Fruit fly (Drosophila melanogaster) whole organism, adult: ENCODE measurements around the gene CG17707.
A peak's percentile ranks its signal among the peaks of the same experiment; 100 is the strongest.

ENCODE experiments used
- CG11617 ChIP-seq: fragments of 200-800 bp; sonication (Bioruptor generic); optimal IDR thresholded peaks from 2 replicates; lab custom pipeline; 2017; ENCODE audit warnings: mild to moderate bottlenecking, missing biosample characterization, missing genetic modification reagents, missing genetic modification characterization
- CG12768 ChIP-seq: fragments of 200-800 bp; sonication (Bioruptor generic); optimal IDR thresholded peaks from 2 replicates; lab custom pipeline; 2017; ENCODE audit warnings: missing biosample characterization, missing genetic modification characterization, mild to moderate bottlenecking, moderate library complexity, missing genetic modification reagents
- CG14711 ChIP-seq: fragments of 200-800 bp; sonication (Bioruptor generic); optimal IDR thresholded peaks from 2 replicates; lab custom pipeline; 2018; ENCODE audit warnings: missing biosample characterization, mild to moderate bottlenecking, missing genetic modification characterization, moderate library complexity
- CG1620 ChIP-seq: fragments of 200-800 bp; sonication (Bioruptor generic); optimal IDR thresholded peaks from 2 replicates; lab custom pipeline; 2016; ENCODE audit warnings: missing biosample characterization, missing genetic modification characterization
- CG33017 ChIP-seq: fragments of 200-800 bp; sonication (Bioruptor generic); optimal IDR thresholded peaks from 2 replicates; lab custom pipeline; 2018; ENCODE audit warnings: missing biosample characterization, mild to moderate bottlenecking, missing genetic modification characterization, moderate library complexity
- CG5204 ChIP-seq: fragments of 200-800 bp; sonication (Bioruptor generic); optimal IDR thresholded peaks from 2 replicates; lab custom pipeline; 2016; ENCODE audit warnings: missing biosample characterization, missing genetic modification characterization
- CG7045 ChIP-seq: fragments of 200-800 bp; sonication (Bioruptor generic); optimal IDR thresholded peaks from 2 replicates; lab custom pipeline; 2017; ENCODE audit warnings: missing biosample characterization, mild to moderate bottlenecking, missing genetic modification characterization
- CG7101 ChIP-seq: fragments of 200-800 bp; sonication (Bioruptor generic); optimal IDR thresholded peaks from 2 replicates; lab custom pipeline; 2018; ENCODE audit warnings: missing biosample characterization, mild to moderate bottlenecking, missing genetic modification characterization, moderate library complexity
- Clk ChIP-seq: fragments of 200-800 bp; sonication (Bioruptor generic); optimal IDR thresholded peaks from 2 replicates; lab custom pipeline; 2017; ENCODE audit warnings: missing biosample characterization, missing genetic modification characterization
- Crg-1 ChIP-seq: fragments of 200-800 bp; sonication (Bioruptor generic); optimal IDR thresholded peaks from 2 replicates; lab custom pipeline; 2016; ENCODE audit warnings: missing biosample characterization, missing genetic modification characterization
- Hr96 ChIP-seq: fragments of 200-800 bp; sonication (Bioruptor generic); optimal IDR thresholded peaks from 2 replicates; lab custom pipeline; 2016; ENCODE audit warnings: missing biosample characterization, missing genetic modification characterization
- Mnt ChIP-seq: fragments of 200-800 bp; sonication (Bioruptor generic); optimal IDR thresholded peaks from 2 replicates; lab custom pipeline; 2016; ENCODE audit warnings: missing biosample characterization, mild to moderate bottlenecking, missing genetic modification characterization
- bab1 ChIP-seq: fragments of 200-800 bp; sonication (Bioruptor generic); optimal IDR thresholded peaks from 3 replicates; lab custom pipeline; 2019; ENCODE audit warnings: missing biosample characterization, mild to moderate bottlenecking, missing genetic modification characterization, moderate library complexity
- cic ChIP-seq: fragments of 200-800 bp; sonication (Bioruptor generic); optimal IDR thresholded peaks from 2 replicates; lab custom pipeline; 2017; ENCODE audit warnings: missing biosample characterization, mild to moderate bottlenecking, missing genetic modification characterization, moderate library complexity
- cnc ChIP-seq, 2 experiments: fragments of >200 bp; optimal IDR thresholded peaks; 2 replicates each; lab custom pipeline; 2017
- kay ChIP-seq: fragments of 200-800 bp; sonication (Bioruptor generic); peaks from one replicate; lab custom pipeline; 2016; ENCODE audit warnings: missing biosample characterization, missing genetic modification characterization, borderline replicate concordance
- ovo ChIP-seq: fragments of 200-800 bp; sonication (Bioruptor generic); optimal IDR thresholded peaks from 2 replicates; lab custom pipeline; 2016; ENCODE audit warnings: missing biosample characterization, missing genetic modification characterization
- pad ChIP-seq: fragments of 200-800 bp; sonication (Bioruptor generic); optimal IDR thresholded peaks from 3 replicates; lab custom pipeline; 2017; ENCODE audit warnings: missing biosample characterization, missing genetic modification characterization, mild to moderate bottlenecking, moderate library complexity, missing genetic modification reagents
- tj ChIP-seq: fragments of 200-800 bp; sonication (Bioruptor generic); optimal IDR thresholded peaks from 3 replicates; lab custom pipeline; 2017; ENCODE audit warnings: missing biosample characterization, mild to moderate bottlenecking, missing genetic modification characterization, moderate library complexity
- toe ChIP-seq: fragments of 200-800 bp; sonication (Bioruptor generic); optimal IDR thresholded peaks from 2 replicates; lab custom pipeline; 2016; ENCODE audit warnings: missing biosample characterization, missing genetic modification characterization

CG17707 gene

dm6 chrX:140018-140417 lies 8.2 kb downstream of the CG17707 start, which contains the start of gene tyn:
Gene tyn, plus strand, starts transcription at chrX:140318.
- TF ChIP-seq Hr96, result no peak
- TF ChIP-seq bab1 (GFP tag; lab: Kevin White, UChicago), result no peak
- TF ChIP-seq Mnt (GFP tag; lab: Kevin White, UChicago), result no peak

DNA sequence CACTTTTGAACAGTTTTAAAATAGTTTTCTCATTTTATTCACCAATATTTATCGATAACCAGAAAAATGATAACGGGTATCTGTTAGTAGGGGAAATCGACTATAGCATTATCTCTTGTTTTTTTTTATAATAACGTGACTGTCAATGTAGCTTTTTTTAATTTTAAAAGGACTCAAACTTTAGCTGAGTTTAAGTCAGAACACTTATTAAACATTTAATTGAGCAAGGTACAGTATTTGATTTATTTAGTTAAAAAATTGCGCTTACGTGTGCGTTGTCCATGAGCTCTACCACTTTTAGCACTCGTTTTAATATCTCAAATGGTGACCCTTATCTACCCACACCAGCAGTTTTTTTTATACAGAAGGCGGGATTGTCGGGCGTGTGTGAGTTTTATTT lies 17.7 kb downstream of the CG17707 start:
- TF ChIP-seq toe, result no peak
- no peak for TF ChIP-seq kay
- TF ChIP-seq tj (GFP tag; lab: Kevin White, UChicago), result peak; percentile 13
- peak; percentile 30 for TF ChIP-seq CG14711
- no peak for TF ChIP-seq CG7101 (tag; lab: Kevin White, UChicago)

dm6 chrX:127350-127768 lies 20.9 kb downstream of the CG17707 start, which contains the start of gene RhoGAP1A:
Gene RhoGAP1A, plus strand, starts transcription at chrX:127449.
- peak; percentile 28 for TF ChIP-seq Mnt (GFP tag; lab: Kevin White, UChicago)
- TF ChIP-seq pad (GFP tag; lab: Kevin White, UChicago), result no peak
- peak; percentile 55 for TF ChIP-seq bab1 (GFP tag; lab: Kevin White, UChicago)
- TF ChIP-seq CG33017 (tag; lab: Kevin White, UChicago), result no peak
- TF ChIP-seq kay, result peak; percentile 79

DNA sequence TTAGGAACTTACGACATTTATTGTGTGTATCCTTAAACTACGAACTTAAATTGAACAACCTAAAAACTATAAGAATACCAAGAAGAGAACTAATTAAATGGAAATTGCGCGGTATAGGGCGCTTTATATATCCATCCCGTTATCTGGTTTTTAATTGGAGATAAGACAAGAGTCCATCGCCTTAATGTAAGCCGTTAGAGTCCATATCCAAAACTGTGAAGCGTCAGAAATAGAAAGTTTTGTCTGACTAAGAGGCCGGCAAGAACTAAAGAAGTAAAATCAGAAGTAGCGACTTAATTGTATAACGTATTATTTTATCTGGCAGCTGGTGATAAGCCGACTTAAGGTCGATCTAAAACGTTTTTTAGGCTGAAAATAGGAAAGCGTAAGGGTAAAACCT lies 21.6 kb downstream of the CG17707 start, which contains the start of gene CG17636:
CG17636 (minus strand) TSS at position 101 of the 400 bp plus-strand sequence.
- TF ChIP-seq CG33017 (tag; lab: Kevin White, UChicago) (no peak), CG14711 (no peak), Hr96 (no peak), Clk (GFP tag; lab: Kevin White, UChicago) (no peak), bab1 (GFP tag; lab: Kevin White, UChicago) (no peak), tj (GFP tag; lab: Kevin White, UChicago) (no peak), toe (no peak), CG12768 (no peak), cic (no peak), Mnt (GFP tag; lab: Kevin White, UChicago) (no peak), ovo (no peak), CG11617 (GFP tag; lab: Kevin White, UChicago) (no peak), cnc (optimal IDR thresholded peaks at IDR 0.05; lab: Kevin White, UChicago) (no peak), CG5204 (GFP tag; lab: Kevin White, UChicago) (no peak)

DNA sequence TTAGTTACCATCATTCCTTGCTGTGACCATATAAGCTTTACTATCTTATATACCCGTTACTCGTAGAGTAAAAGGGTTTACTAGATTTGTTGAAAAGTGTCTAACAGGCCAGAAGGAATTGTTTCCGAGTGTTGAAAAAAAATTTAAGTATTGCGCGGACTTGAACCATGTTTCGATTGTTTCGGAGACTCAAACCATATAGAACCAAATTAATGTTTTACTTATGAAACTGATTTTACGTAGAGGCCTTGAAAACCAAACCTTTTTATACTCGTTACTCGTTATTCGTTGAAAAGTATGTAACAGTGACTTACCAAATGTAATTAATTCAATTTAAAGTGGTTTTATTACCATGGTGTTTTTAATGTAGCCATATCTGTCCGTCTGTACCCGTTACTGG lies 24.4 kb downstream of the CG17707 start:
- no peak for TF ChIP-seq CG7045 (GFP tag; lab: Kevin White, UChicago)
- TF ChIP-seq CG11617 (GFP tag; lab: Kevin White, UChicago), result no peak
- TF ChIP-seq CG14711, result no peak
- TF ChIP-seq Crg-1, result no peak
- TF ChIP-seq tj (GFP tag; lab: Kevin White, UChicago), result no peak
- no peak for TF ChIP-seq cnc (optimal IDR thresholded peaks at IDR 0.05; lab: Kevin White, UChicago)
- no peak for TF ChIP-seq bab1 (GFP tag; lab: Kevin White, UChicago)
- no peak for TF ChIP-seq CG1620
- no peak for TF ChIP-seq ovo
- no peak for TF ChIP-seq Hr96
- TF ChIP-seq cic, result no peak

DNA sequence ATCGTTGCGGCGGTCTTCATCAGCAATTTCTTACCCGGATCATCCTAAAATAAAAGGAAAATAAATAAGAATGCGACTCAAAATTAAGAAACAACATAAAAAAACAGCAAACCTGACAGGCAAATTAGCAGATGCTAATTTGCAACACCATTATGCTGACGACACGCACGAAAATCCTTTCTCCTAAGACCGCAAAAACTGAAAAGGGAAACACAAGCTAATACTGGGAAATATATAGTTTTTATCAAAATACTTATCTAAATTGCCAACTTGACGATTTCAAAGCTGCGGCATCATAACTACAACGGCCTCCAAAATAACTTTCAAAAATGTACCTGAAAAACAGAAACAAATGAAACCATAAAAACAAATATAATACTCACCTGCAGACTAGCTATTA lies 33.2 kb downstream of the CG17707 start:
- TF ChIP-seq Hr96 (peak; percentile 23), CG7101 (tag; lab: Kevin White, UChicago) (no peak), Clk (GFP tag; lab: Kevin White, UChicago) (no peak), CG33017 (tag; lab: Kevin White, UChicago) (no peak), cnc (optimal IDR thresholded peaks at IDR 0.05; lab: Kevin White, UChicago) (no peak), toe (no peak), ovo (no peak), Crg-1 (no peak), CG5204 (GFP tag; lab: Kevin White, UChicago) (no peak), kay (peak; percentile 89), tj (GFP tag; lab: Kevin White, UChicago) (no peak), CG14711 (no peak), Mnt (GFP tag; lab: Kevin White, UChicago) (no peak)
